Worm (Caenorhabditis elegans) whole organism, mixed stage, embryonic: Measurements from ENCODE around the gene act-2.

ENCODE experiments used
- M03D4.4 ChIP-seq: sonication (generic microtip); optimal IDR thresholded peaks from 2 replicates; lab custom pipeline; 2017; ENCODE audit warnings: mild to moderate bottlenecking, missing genetic modification characterization, missing compliant biosample characterization
- ces-1 ChIP-seq: fragments of 150-350 bp; optimal IDR thresholded peaks from 2 replicates; lab custom pipeline; 2014; ENCODE audit warnings: missing biosample characterization, missing genetic modification reagents, missing genetic modification characterization
- elt-1 ChIP-seq: sonication (generic microtip); optimal IDR thresholded peaks from 2 replicates; lab custom pipeline; 2017; ENCODE audit warnings: missing genetic modification characterization, mild to moderate bottlenecking, missing compliant biosample characterization, antibody characterized with exemption, moderate library complexity, borderline replicate concordance; ENCODE audit not compliant: insufficient read depth
- pha-4 ChIP-seq: fragments of 150-350 bp; optimal IDR thresholded peaks from 2 replicates; lab custom pipeline; 2018; ENCODE audit warnings: missing biosample characterization, missing genetic modification reagents, missing genetic modification characterization
- snpc-4 ChIP-seq: fragments of 150-350 bp; optimal IDR thresholded peaks from 2 replicates; lab custom pipeline; 2014; ENCODE audit warnings: missing biosample characterization, missing genetic modification characterization
- unc-39 ChIP-seq: fragments of 150-350 bp; optimal IDR thresholded peaks from 2 replicates; lab custom pipeline; 2014; ENCODE audit warnings: missing biosample characterization, missing genetic modification characterization

DNA sequence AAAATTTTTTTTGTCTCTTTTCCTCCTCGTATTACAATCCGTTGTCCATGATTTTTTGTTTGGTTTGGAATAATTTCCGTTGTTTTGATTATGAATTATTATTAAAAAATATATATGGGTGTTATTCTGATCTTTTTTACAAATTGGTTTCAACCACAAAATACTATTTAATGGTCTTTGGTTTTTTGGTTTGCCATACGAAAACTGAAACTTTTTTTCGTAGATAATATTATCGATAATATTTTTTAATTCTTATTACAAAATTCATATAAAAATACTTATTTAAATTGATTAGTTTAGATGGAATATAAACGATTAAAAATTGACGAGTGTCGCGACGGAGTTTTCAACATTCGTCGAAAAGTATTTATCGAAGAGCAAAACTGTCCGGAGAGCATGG is 49.2 kb upstream of the act-2 start, which contains the start of gene jmjd-5:
- TF ChIP-seq elt-1 (no peak), snpc-4 (no peak), ces-1 (GFP tag; lab: Kevin White, UChicago) (no peak), unc-39 (tag; lab: Kevin White, UChicago) (no peak), M03D4.4 (tag; lab: Kevin White, UChicago) (no peak), pha-4 (tag; lab: Kevin White, UChicago) (no peak)
